Worm (Caenorhabditis elegans) whole organism, L4 larva: ENCODE results near the gene clec-85.
"Not testable (repeated sequence)": the region's sequence is repeated elsewhere in the genome, so short reads cannot be mapped to it uniquely, and the experiment has no call there.

Source experiments
- D1046.2 ChIP-seq: fragments of 200-800 bp; sonication (Bioruptor generic); IDR thresholded peaks from 2 replicates; pipeline ENCODE4 v1.3.6; 2022; ENCODE audit warnings: missing genetic modification characterization, missing compliant biosample characterization
- F37D6.2 ChIP-seq: sonication (generic microtip); optimal IDR thresholded peaks from 2 replicates; lab custom pipeline; 2016; ENCODE audit warnings: mild to moderate bottlenecking, missing genetic modification characterization, missing compliant biosample characterization
- F44E2.7 ChIP-seq: fragments of 200-800 bp; sonication (Bioruptor generic); IDR thresholded peaks from 2 replicates; pipeline ENCODE4 v2.1.2; 2022; ENCODE audit warnings: missing genetic modification characterization, missing compliant biosample characterization
- F49E8.2 ChIP-seq: sonication (generic microtip); optimal IDR thresholded peaks from 2 replicates; lab custom pipeline; 2016; ENCODE audit warnings: missing compliant biosample characterization, mild to moderate bottlenecking, missing genetic modification characterization, borderline replicate concordance
- T20F7.1 ChIP-seq: fragments of 200-800 bp; sonication (Bioruptor generic); optimal IDR thresholded peaks from 2 replicates; lab custom pipeline; 2018; ENCODE audit warnings: mild to moderate bottlenecking, missing genetic modification characterization, missing compliant biosample characterization
- T26A8.4 ChIP-seq: fragments of 200-800 bp; sonication (Bioruptor generic); IDR thresholded peaks from 2 replicates; pipeline ENCODE4 v1.3.6; 2022; ENCODE audit warnings: missing genetic modification characterization, missing compliant biosample characterization
- Y48G9A.11 ChIP-seq: fragments of 200-800 bp; sonication (Bioruptor generic); IDR thresholded peaks from 2 replicates; pipeline ENCODE4 v1.3.6; 2022; ENCODE audit warnings: missing genetic modification reagents, missing genetic modification characterization, missing compliant biosample characterization
- ZK337.2 ChIP-seq: fragments of 200-800 bp; sonication (Bioruptor generic); IDR thresholded peaks from 2 replicates; pipeline ENCODE4 v1.3.6; 2022; ENCODE audit warnings: missing genetic modification reagents, missing genetic modification characterization, missing compliant biosample characterization
- aha-1 ChIP-seq: fragments of 150-350 bp; peaks from one replicate; lab custom pipeline; 2014; ENCODE audit warnings: missing biosample characterization, missing genetic modification characterization
- aly-2 ChIP-seq: sonication (generic microtip); optimal IDR thresholded peaks from 2 replicates; lab custom pipeline; 2018; ENCODE audit warnings: missing biosample characterization, missing genetic modification characterization
- arid-1 ChIP-seq: fragments of 200-800 bp; sonication (Bioruptor generic); conservative IDR thresholded peaks from 2 replicates; pipeline ENCODE4 v1.3.6; 2022; ENCODE audit warnings: missing genetic modification reagents, missing genetic modification characterization, missing compliant biosample characterization
- ceh-20 ChIP-seq: fragments of 200-800 bp; sonication (Bioruptor generic); IDR thresholded peaks from 2 replicates; pipeline ENCODE4 v1.3.6; 2022; ENCODE audit warnings: missing genetic modification reagents, missing genetic modification characterization, missing compliant biosample characterization
- ctbp-1 ChIP-seq: fragments of 200-800 bp; sonication (Bioruptor generic); IDR thresholded peaks from 2 replicates; pipeline ENCODE4 v1.3.6; 2022; ENCODE audit warnings: missing genetic modification reagents, missing genetic modification characterization, missing compliant biosample characterization
- daf-16 ChIP-seq, 3 experiments: sonication (generic microtip); optimal IDR thresholded peaks; 2 replicates each; lab custom pipeline; 2016 to 2017; ENCODE audit warnings: missing genetic modification characterization in 3 of 3, missing genetic modification reagents in 3 of 3, mild to moderate bottlenecking in 2 of 3, missing compliant biosample characterization in 2 of 3, missing biosample characterization in 1 of 3, moderate library complexity in 1 of 3
- dmd-6 ChIP-seq: fragments of 200-800 bp; sonication (Bioruptor generic); IDR thresholded peaks from 2 replicates; pipeline ENCODE4 v1.3.6; 2022; ENCODE audit warnings: missing genetic modification reagents, missing genetic modification characterization, missing compliant biosample characterization
- dmd-9 ChIP-seq: fragments of 200-800 bp; sonication (Bioruptor generic); IDR thresholded peaks from 2 replicates; pipeline ENCODE4 v1.3.6; 2022; ENCODE audit warnings: missing genetic modification reagents, missing genetic modification characterization, missing compliant biosample characterization
- dpl-1 ChIP-seq: fragments of 150-350 bp; optimal IDR thresholded peaks from 2 replicates; lab custom pipeline; 2014; ENCODE audit warnings: missing biosample characterization, missing genetic modification reagents, missing genetic modification characterization
- gei-8 ChIP-seq: fragments of 200-800 bp; sonication (Bioruptor generic); optimal IDR thresholded peaks from 2 replicates; lab custom pipeline; 2018; ENCODE audit warnings: mild to moderate bottlenecking, missing genetic modification characterization, missing compliant biosample characterization
- hlh-11 ChIP-seq: fragments of 200-800 bp; sonication (Bioruptor generic); optimal IDR thresholded peaks from 2 replicates; lab custom pipeline; 2018; ENCODE audit warnings: mild to moderate bottlenecking, missing genetic modification characterization, missing compliant biosample characterization
- hmg-1.1 ChIP-seq: fragments of 200-800 bp; sonication (Bioruptor generic); IDR thresholded peaks from 2 replicates; pipeline ENCODE4 v1.3.6; 2022; ENCODE audit warnings: missing genetic modification reagents, missing genetic modification characterization, missing compliant biosample characterization
- jun-1 ChIP-seq: fragments of 150-350 bp; optimal IDR thresholded peaks from 2 replicates; lab custom pipeline; 2014; ENCODE audit warnings: missing biosample characterization, missing genetic modification reagents, missing genetic modification characterization
- lin-29 ChIP-seq: fragments of 200-800 bp; sonication (Bioruptor generic); IDR thresholded peaks from 2 replicates; pipeline ENCODE4 v1.3.6; 2022; ENCODE audit warnings: missing genetic modification reagents, missing genetic modification characterization, missing compliant biosample characterization
- lin-38 ChIP-seq: fragments of 200-800 bp; sonication (Bioruptor generic); IDR thresholded peaks from 2 replicates; pipeline ENCODE4 v1.3.6; 2022; ENCODE audit warnings: missing genetic modification reagents, missing genetic modification characterization, missing compliant biosample characterization
- lsy-2 ChIP-seq, 2 experiments: fragments of 150-350 bp in 1 of 2; sonication (generic microtip) in 1 of 2; optimal IDR thresholded peaks; 2 replicates each; lab custom pipeline; 2014 to 2017; ENCODE audit warnings: missing biosample characterization in 2 of 2, missing genetic modification characterization in 2 of 2
- madf-5 ChIP-seq, 2 experiments: fragments of 200-800 bp; sonication (Bioruptor generic); IDR thresholded peaks; 2 replicates each; pipeline ENCODE4 v1.3.6; 2022; ENCODE audit warnings: missing compliant biosample characterization in 2 of 2, missing genetic modification characterization in 2 of 2
- madf-9 ChIP-seq: fragments of 200-800 bp; sonication (Bioruptor generic); conservative IDR thresholded peaks from 2 replicates; pipeline ENCODE4 v1.3.6; 2022; ENCODE audit warnings: missing genetic modification reagents, missing genetic modification characterization, missing compliant biosample characterization
- mes-2 ChIP-seq: sonication (generic microtip); optimal IDR thresholded peaks from 2 replicates; lab custom pipeline; 2016; ENCODE audit warnings: missing genotype, mild to moderate bottlenecking, missing genetic modification characterization, missing compliant biosample characterization; ENCODE audit not compliant: poor library complexity, severe bottlenecking
- nhr-42 ChIP-seq: fragments of 200-800 bp; sonication (Bioruptor generic); IDR thresholded peaks from 2 replicates; pipeline ENCODE4 v1.3.6; 2022; ENCODE audit warnings: missing genetic modification characterization, missing compliant biosample characterization
- pha-4 ChIP-seq, 2 experiments: fragments of 150-350 bp in 1 of 2; fragments of 200-800 bp in 1 of 2; sonication (Bioruptor generic) in 1 of 2; IDR thresholded peaks in 1 of 2; optimal IDR thresholded peaks in 1 of 2; 2 replicates each; pipeline versions ENCODE4 v1.3.6 to Lab custom; 2014 to 2022; ENCODE audit warnings: missing genetic modification characterization in 2 of 2, missing genetic modification reagents in 2 of 2, missing biosample characterization in 1 of 2, missing compliant biosample characterization in 1 of 2
- php-3 ChIP-seq: fragments of 200-800 bp; sonication (Bioruptor generic); IDR thresholded peaks from 2 replicates; pipeline ENCODE4 v1.3.6; 2022; ENCODE audit warnings: missing genetic modification reagents, missing genetic modification characterization, missing compliant biosample characterization
- rbr-2 ChIP-seq: sonication (generic microtip); optimal IDR thresholded peaks from 2 replicates; lab custom pipeline; 2016; ENCODE audit warnings: missing genotype, missing genetic modification characterization, missing compliant biosample characterization
- tra-1 ChIP-seq: fragments of 200-800 bp; sonication (Bioruptor generic); IDR thresholded peaks from 2 replicates; pipeline ENCODE4 v1.3.6; 2022; ENCODE audit warnings: missing genetic modification reagents, missing genetic modification characterization, missing compliant biosample characterization
- vab-7 ChIP-seq: fragments of 200-800 bp; sonication (Bioruptor generic); IDR thresholded peaks from 2 replicates; pipeline ENCODE4 v1.3.6; 2022; ENCODE audit warnings: missing genetic modification reagents, missing genetic modification characterization, missing compliant biosample characterization

The clec-85 gene

DNA sequence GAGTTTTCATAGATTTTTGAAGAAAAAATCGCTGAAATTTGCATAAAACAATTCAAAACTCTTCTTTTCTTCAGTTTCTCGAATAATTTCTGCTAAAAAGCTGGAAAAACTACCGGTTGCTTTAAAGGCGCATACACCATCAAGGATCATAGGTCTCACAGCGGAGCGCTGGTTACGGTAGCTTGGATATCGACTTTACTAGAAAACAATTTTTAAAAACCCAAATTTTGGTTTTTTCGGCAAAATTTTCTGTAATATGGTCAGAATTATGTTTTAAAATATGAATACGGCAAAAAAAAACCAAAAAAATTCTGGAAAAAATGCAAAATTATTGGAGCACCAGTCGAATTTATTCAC lies 42.8 kb downstream of the clec-85 start:
- TF ChIP-seq lin-38 (peak; percentile 31; the same call in 1 of the 2 replicates), F44E2.7 (GFP tag; lab: Robert Waterston, UW) (no peak), F49E8.2 (tag; lab: Kevin White, UChicago) (peak; percentile 4), Y48G9A.11 (0 out of 2 replicates have a peak, but pooled peaks have one; percentile 32)
- TF ChIP-seq, all 104 proteins: peak for 3

DNA sequence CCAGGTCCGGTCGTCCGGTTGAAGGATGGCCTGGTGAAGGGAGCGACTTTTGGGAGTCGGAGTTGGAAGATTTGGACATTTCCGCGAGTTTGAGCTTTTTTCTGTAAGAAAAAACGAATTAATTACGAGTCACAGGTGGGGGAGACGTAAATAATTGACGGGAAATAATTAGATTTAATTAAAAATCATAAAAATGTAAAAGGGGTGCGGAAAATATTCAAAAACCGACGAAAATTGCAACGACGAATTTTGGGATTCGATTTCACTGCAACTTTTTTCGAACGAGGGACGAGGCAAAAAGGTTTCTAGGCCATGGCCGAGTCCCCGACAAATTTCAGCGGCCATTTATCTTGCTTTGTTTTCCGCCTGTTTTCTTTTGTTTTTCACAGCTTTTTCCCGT lies 43.9 kb downstream of the clec-85 start, which contains the start of gene Y54G2A.19:
Gene Y54G2A.19 (minus strand): TSS at position 101 of the 400 bp plus-strand sequence.
- not testable (repeated sequence) for TF ChIP-seq gei-8; tra-1; F49E8.2 (tag; lab: Kevin White, UChicago)

DNA sequence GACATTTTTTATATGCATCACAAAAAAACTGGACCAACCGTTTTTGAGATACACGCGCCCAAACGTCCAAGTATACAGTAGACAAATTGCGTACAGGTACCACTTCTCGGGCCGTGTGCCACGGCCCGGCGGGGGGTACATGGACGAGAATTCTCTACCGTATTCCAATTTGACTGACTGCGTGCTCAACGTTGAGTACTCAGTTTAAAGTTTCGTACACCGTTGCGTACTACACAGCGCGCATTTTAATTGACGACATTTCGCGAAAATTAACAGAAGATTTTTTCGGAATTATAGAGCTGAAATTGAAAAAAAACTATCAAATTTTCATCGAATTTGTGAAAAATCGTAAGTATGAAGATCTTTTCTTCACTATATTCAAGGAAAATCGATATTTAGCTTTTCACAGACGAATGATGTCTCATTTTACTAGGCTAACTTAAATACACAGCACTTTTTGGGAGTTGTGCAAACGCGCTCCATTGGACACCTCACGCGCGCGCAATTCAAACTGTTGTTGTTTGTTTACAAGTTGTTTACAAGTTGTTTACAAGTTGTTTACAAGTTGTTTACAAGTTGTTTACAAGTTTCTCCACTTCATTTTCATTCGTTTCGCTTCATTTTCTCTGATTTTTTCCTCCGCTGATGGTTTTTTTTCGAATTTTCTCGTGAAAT lies 45.4 kb downstream of the clec-85 start:
- TF ChIP-seq lsy-2 (tag; optimal IDR thresholded peaks at IDR 0.05; lab: Kevin White, UChicago) (peak in 1 of 2 experiments; percentile 77), mes-2 (tag; lab: Kevin White, UChicago) (peak; percentile 80), dmd-9 (GFP tag; lab: Robert Waterston, UW) (peak; percentile 90), dmd-6 (GFP tag; lab: Robert Waterston, UW) (peak; percentile 48), madf-9 (GFP tag; lab: Robert Waterston, UW) (peak; percentile 59; the same call in 1 of the 2 replicates), hlh-11 (tag; lab: Kevin White, UChicago) (peak; percentile 7), php-3 (GFP tag; lab: Robert Waterston, UW) (0 out of 2 replicates have a peak, but pooled peaks have one; percentile 6), ctbp-1 (GFP tag; lab: Robert Waterston, UW) (peak; percentile 31; the same call in 1 of the 2 replicates), tra-1 (0 out of 2 replicates have a peak, but pooled peaks have one; percentile 44), pha-4 (GFP tag; IDR thresholded peaks at IDR 0.05; lab: Robert Waterston, UW) (peak; percentile 54; the same call in 1 of the 2 replicates), vab-7 (peak; percentile 54), F37D6.2 (tag; lab: Kevin White, UChicago) (peak; percentile 72), ZK337.2 (GFP tag; lab: Robert Waterston, UW) (peak; percentile 83), ceh-20 (GFP tag; lab: Robert Waterston, UW) (peak; percentile 56; the same call in 1 of the 2 replicates), dpl-1 (GFP tag; lab: Kevin White, UChicago) (peak; percentile 30), nhr-42 (GFP tag; lab: Robert Waterston, UW) (peak; percentile 80), D1046.2 (peak; percentile 47; the same call in 1 of the 2 replicates), T26A8.4 (GFP tag; lab: Robert Waterston, UW) (peak; percentile 79), hmg-1.1 (GFP tag; lab: Robert Waterston, UW) (peak; percentile 63; the same call in 1 of the 2 replicates), lin-29 (GFP tag; lab: Robert Waterston, UW) (peak; percentile 41; the same call in 1 of the 2 replicates), daf-16 (tag; optimal IDR thresholded peaks at IDR 0.05; lab: Kevin White, UChicago) (peak; percentile 26), lin-38 (peak; percentile 93), Y48G9A.11 (peak; percentile 58), T20F7.1 (GFP tag; lab: Kevin White, UChicago) (peak; percentile 75), rbr-2 (tag; lab: Kevin White, UChicago) (peak; percentile 69), arid-1 (peak; percentile 45; the same call in 1 of the 2 replicates)
- TF ChIP-seq pha-4 (tag; optimal IDR thresholded peaks at IDR 0.05; lab: Kevin White, UChicago); daf-16 (GFP tag; optimal IDR thresholded peaks at IDR 0.05; lab: Kevin White, UChicago): not testable (repeated sequence)

DNA sequence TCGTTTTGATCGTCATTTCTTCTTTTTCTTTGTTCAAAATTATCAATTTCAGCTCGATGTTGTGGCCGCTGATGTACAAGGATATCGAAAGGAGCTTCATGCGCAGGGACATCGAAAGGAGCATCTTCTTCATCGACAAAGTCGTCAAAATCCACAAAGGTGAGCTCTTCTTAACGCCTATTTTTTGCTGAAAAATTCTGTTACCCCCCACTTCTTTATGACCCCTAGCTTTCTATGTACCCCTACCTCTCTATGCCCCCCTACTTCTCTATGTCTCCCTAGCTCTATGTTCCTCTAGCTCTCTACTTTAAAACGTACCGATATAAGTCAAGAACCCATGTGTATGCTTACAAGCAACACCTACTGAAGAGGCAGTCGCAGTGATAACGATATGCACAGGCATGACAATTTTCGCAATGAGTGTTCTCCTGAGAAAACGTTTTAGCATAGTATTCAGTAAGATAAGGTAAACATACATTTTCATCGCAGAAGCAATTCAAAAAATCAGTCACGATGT lies 47.0 kb downstream of the clec-85 start, which contains the start of gene Y54G2A.36:
Gene Y54G2A.36 (plus strand): TSS at position 51 of the 517 bp plus-strand sequence.
- peak; percentile 51 for TF ChIP-seq aha-1
- TF ChIP-seq madf-5 (GFP tag; IDR thresholded peaks at IDR 0.05; lab: Robert Waterston, UW): 0 out of 4 replicates have a peak, but pooled peaks of 1 of the 2 experiments have one; percentile 19
- no peak for TF ChIP-seq jun-1 (tag; lab: Kevin White, UChicago)
- no peak for TF ChIP-seq pha-4 (GFP tag; IDR thresholded peaks at IDR 0.05; lab: Robert Waterston, UW)
- TF ChIP-seq pha-4 (tag; optimal IDR thresholded peaks at IDR 0.05; lab: Kevin White, UChicago): no peak
- TF ChIP-seq aly-2: no peak
- no peak for TF ChIP-seq T26A8.4 (GFP tag; lab: Robert Waterston, UW)
- no peak for TF ChIP-seq lin-29 (GFP tag; lab: Robert Waterston, UW)
- TF ChIP-seq, all 104 proteins: peak for 2
